Fruit fly (Drosophila melanogaster) whole organism, pupa: ENCODE measurements around the gene firl.
A peak's percentile ranks its signal among the peaks of the same experiment; 100 is the strongest.

Experiments
- CG10348 ChIP-seq: fragments of 200-800 bp; sonication (Bioruptor generic); IDR thresholded peaks from 2 replicates; pipeline ENCODE4 v1.3.6; 2022; ENCODE audit warnings: missing biosample characterization, missing genetic modification characterization
- CG12605 ChIP-seq: fragments of 200-800 bp; sonication (Bioruptor generic); IDR thresholded peaks from 2 replicates; pipeline ENCODE4 v1.3.6; 2022; ENCODE audit warnings: missing biosample characterization, missing genetic modification characterization
- CG13204 ChIP-seq: fragments of 200-800 bp; sonication (Bioruptor generic); optimal IDR thresholded peaks from 2 replicates; lab custom pipeline; 2018; ENCODE audit warnings: missing biosample characterization, mild to moderate bottlenecking, missing genetic modification characterization, moderate library complexity
- CG14655 ChIP-seq: fragments of 200-800 bp; sonication (Bioruptor generic); optimal IDR thresholded peaks from 3 replicates; lab custom pipeline; 2017; ENCODE audit warnings: mild to moderate bottlenecking, missing biosample characterization, missing genetic modification reagents, missing genetic modification characterization
- CG15710 ChIP-seq: fragments of 200-800 bp; sonication (Bioruptor generic); optimal IDR thresholded peaks from 2 replicates; lab custom pipeline; 2018; ENCODE audit warnings: missing biosample characterization, mild to moderate bottlenecking, missing genetic modification characterization, moderate library complexity
- CG17806 ChIP-seq: fragments of 200-800 bp; sonication (Bioruptor generic); optimal IDR thresholded peaks from 2 replicates; lab custom pipeline; 2018; ENCODE audit warnings: missing biosample characterization, mild to moderate bottlenecking, missing genetic modification characterization, moderate library complexity
- CG32121 ChIP-seq: fragments of 200-800 bp; sonication (Bioruptor generic); IDR thresholded peaks from 2 replicates; pipeline ENCODE4 v1.3.6; 2022; ENCODE audit warnings: missing biosample characterization, missing genetic modification characterization
- CG34367 ChIP-seq: fragments of 200-800 bp; sonication (Bioruptor generic); optimal IDR thresholded peaks from 2 replicates; lab custom pipeline; 2018; ENCODE audit warnings: missing biosample characterization, mild to moderate bottlenecking, missing genetic modification characterization
- CG4496 ChIP-seq: fragments of 200-800 bp; sonication (Bioruptor generic); IDR thresholded peaks from 3 replicates; pipeline ENCODE4 v1.3.6; 2022; ENCODE audit warnings: missing biosample characterization, missing genetic modification characterization
- CG8159 ChIP-seq: fragments of 200-800 bp; sonication (Bioruptor generic); optimal IDR thresholded peaks from 3 replicates; lab custom pipeline; 2018; ENCODE audit warnings: missing biosample characterization, mild to moderate bottlenecking, missing genetic modification characterization, moderate library complexity
- CG8301 ChIP-seq: fragments of 200-800 bp; sonication (Bioruptor generic); optimal IDR thresholded peaks from 2 replicates; lab custom pipeline; 2018; ENCODE audit warnings: missing biosample characterization, mild to moderate bottlenecking, missing genetic modification characterization
- CG9948 ChIP-seq: fragments of 200-800 bp; sonication (Bioruptor generic); optimal IDR thresholded peaks from 2 replicates; lab custom pipeline; 2018; ENCODE audit warnings: missing biosample characterization, mild to moderate bottlenecking, missing genetic modification characterization, moderate library complexity
- D1 ChIP-seq: fragments of 200-800 bp; sonication (Bioruptor generic); optimal IDR thresholded peaks from 2 replicates; lab custom pipeline; 2018; ENCODE audit warnings: missing biosample characterization, mild to moderate bottlenecking, missing genetic modification characterization, moderate library complexity
- EcR ChIP-seq: fragments of 200-800 bp; sonication (Bioruptor generic); optimal IDR thresholded peaks from 3 replicates; lab custom pipeline; 2019; ENCODE audit warnings: missing biosample characterization, missing genetic modification characterization, mild to moderate bottlenecking, moderate library complexity, missing genetic modification reagents
- Ets98B ChIP-seq: fragments of 200-800 bp; sonication (Bioruptor generic); IDR thresholded peaks from 2 replicates; pipeline ENCODE4 v1.3.6; 2022; ENCODE audit warnings: missing biosample characterization, missing genetic modification characterization
- Pif1A ChIP-seq: fragments of 200-800 bp; sonication (Bioruptor generic); optimal IDR thresholded peaks from 3 replicates; lab custom pipeline; 2016; ENCODE audit warnings: missing biosample characterization, missing genetic modification characterization
- Pif1B ChIP-seq: fragments of 200-800 bp; sonication (Bioruptor generic); optimal IDR thresholded peaks from 3 replicates; lab custom pipeline; 2016; ENCODE audit warnings: missing biosample characterization, missing genetic modification characterization
- Snoo ChIP-seq: fragments of 200-800 bp; sonication (Bioruptor generic); optimal IDR thresholded peaks from 3 replicates; lab custom pipeline; 2017; ENCODE audit warnings: missing biosample characterization, mild to moderate bottlenecking, missing genetic modification characterization, inconsistent platforms
- fd96Ca ChIP-seq: fragments of 200-800 bp; sonication (Bioruptor generic); IDR thresholded peaks from 3 replicates; pipeline ENCODE4 v1.3.6; 2022; ENCODE audit warnings: missing biosample characterization, missing genetic modification characterization
- gl ChIP-seq: fragments of 200-800 bp; sonication (Bioruptor generic); optimal IDR thresholded peaks from 2 replicates; lab custom pipeline; 2018; ENCODE audit warnings: missing biosample characterization, mild to moderate bottlenecking, missing genetic modification characterization
- rn ChIP-seq: fragments of 200-800 bp; sonication (Bioruptor generic); IDR thresholded peaks from 2 replicates; pipeline ENCODE4 v1.3.6; 2022; ENCODE audit warnings: missing biosample characterization, missing genetic modification characterization

The firl gene

dm6 chr2L:12040510-12040909 is 26.1 kb downstream of the firl start, which contains the start of gene CG6766:
Gene CG6766, minus strand, starts transcription at chr2L:12040689.
- no peak for TF ChIP-seq CG10348 (GFP tag; lab: Robert Waterston, UW)
- TF ChIP-seq EcR (GFP tag; lab: Kevin White, UChicago) = no peak
- no peak for TF ChIP-seq Pif1A (GFP tag; lab: Kevin White, UChicago)
- TF ChIP-seq CG17806 (tag; lab: Kevin White, UChicago) = no peak
- TF ChIP-seq CG34367 = no peak
- TF ChIP-seq CG8301 (tag; lab: Kevin White, UChicago) = no peak
- TF ChIP-seq fd96Ca (GFP tag; lab: Robert Waterston, UW) = no peak
- TF ChIP-seq D1 = no peak
- TF ChIP-seq Pif1B (GFP tag; lab: Kevin White, UChicago) = no peak
- TF ChIP-seq CG14655 = no peak
- TF ChIP-seq CG9948 (tag; lab: Kevin White, UChicago) = no peak
- no peak for TF ChIP-seq CG4496 (GFP tag; lab: Robert Waterston, UW)

dm6 chr2L:12038177-12038581 is 28.4 kb downstream of the firl start, which contains the start of gene Tom70:
Gene Tom70, minus strand, starts transcription at chr2L:12038511.
- TF ChIP-seq Ets98B (GFP tag; lab: Robert Waterston, UW) = no peak

- TF ChIP-seq CG8159 (tag; lab: Kevin White, UChicago) = no peak
Observed at dm6 chr2L:12033890-12034289, 32.7 kb downstream of the firl start, which contains the start of gene CG18788. Gene CG18788, plus strand, starts transcription at chr2L:12034190.

- TF ChIP-seq Snoo (tag; lab: Kevin White, UChicago) = no peak
Observed at dm6 chr2L:12030552-12031131, 35.9 kb downstream of the firl start.

- no peak for TF ChIP-seq CG17806 (tag; lab: Kevin White, UChicago)
- TF ChIP-seq CG8301 (tag; lab: Kevin White, UChicago) = no peak
- no peak for TF ChIP-seq rn (GFP tag; lab: Robert Waterston, UW)
- TF ChIP-seq Snoo (tag; lab: Kevin White, UChicago) = no peak
- no peak for TF ChIP-seq CG14655
- no peak for TF ChIP-seq Pif1B (GFP tag; lab: Kevin White, UChicago)
- no peak for TF ChIP-seq CG32121
- no peak for TF ChIP-seq CG13204
- TF ChIP-seq D1 = no peak
- no peak for TF ChIP-seq gl (tag; lab: Kevin White, UChicago)
- no peak for TF ChIP-seq CG4496 (GFP tag; lab: Robert Waterston, UW)
- TF ChIP-seq CG34367 = no peak
- no peak for TF ChIP-seq CG12605
- TF ChIP-seq CG10348 (GFP tag; lab: Robert Waterston, UW) = no peak
- no peak for TF ChIP-seq EcR (GFP tag; lab: Kevin White, UChicago)
- TF ChIP-seq CG8159 (tag; lab: Kevin White, UChicago) = no peak
Observed at dm6 chr2L:12029594-12030197, 36.9 kb downstream of the firl start.

dm6 chr2L:12028808-12029207 is 37.8 kb downstream of the firl start:
- TF ChIP-seq CG32121 (no peak), CG12605 (no peak), CG8301 (tag; lab: Kevin White, UChicago) (no peak), EcR (GFP tag; lab: Kevin White, UChicago) (peak; percentile 58), fd96Ca (GFP tag; lab: Robert Waterston, UW) (no peak), CG8159 (tag; lab: Kevin White, UChicago) (no peak), Snoo (tag; lab: Kevin White, UChicago) (no peak), D1 (no peak)

dm6 chr2L:12028102-12028501 is 38.5 kb downstream of the firl start:
- no peak for TF ChIP-seq CG13204
- no peak for TF ChIP-seq CG17806 (tag; lab: Kevin White, UChicago)
- no peak for TF ChIP-seq CG34367
- no peak for TF ChIP-seq CG9948 (tag; lab: Kevin White, UChicago)
- no peak for TF ChIP-seq CG8301 (tag; lab: Kevin White, UChicago)
- TF ChIP-seq gl (tag; lab: Kevin White, UChicago) = no peak
- no peak for TF ChIP-seq Pif1B (GFP tag; lab: Kevin White, UChicago)
- TF ChIP-seq EcR (GFP tag; lab: Kevin White, UChicago) = no peak
- no peak for TF ChIP-seq CG12605
- no peak for TF ChIP-seq CG15710 (tag; lab: Kevin White, UChicago)
- TF ChIP-seq Ets98B (GFP tag; lab: Robert Waterston, UW) = no peak
- TF ChIP-seq Pif1A (GFP tag; lab: Kevin White, UChicago) = no peak
- no peak for TF ChIP-seq CG32121
- TF ChIP-seq rn (GFP tag; lab: Robert Waterston, UW) = no peak
- no peak for TF ChIP-seq CG14655
- no peak for TF ChIP-seq Snoo (tag; lab: Kevin White, UChicago)
- TF ChIP-seq fd96Ca (GFP tag; lab: Robert Waterston, UW) = no peak
- no peak for TF ChIP-seq CG4496 (GFP tag; lab: Robert Waterston, UW)
- TF ChIP-seq D1 = no peak
- TF ChIP-seq, all 21 proteins: peak for 0
